Worm (Caenorhabditis elegans): ENCODE measurements around the gene sdc-1.

DNA sequence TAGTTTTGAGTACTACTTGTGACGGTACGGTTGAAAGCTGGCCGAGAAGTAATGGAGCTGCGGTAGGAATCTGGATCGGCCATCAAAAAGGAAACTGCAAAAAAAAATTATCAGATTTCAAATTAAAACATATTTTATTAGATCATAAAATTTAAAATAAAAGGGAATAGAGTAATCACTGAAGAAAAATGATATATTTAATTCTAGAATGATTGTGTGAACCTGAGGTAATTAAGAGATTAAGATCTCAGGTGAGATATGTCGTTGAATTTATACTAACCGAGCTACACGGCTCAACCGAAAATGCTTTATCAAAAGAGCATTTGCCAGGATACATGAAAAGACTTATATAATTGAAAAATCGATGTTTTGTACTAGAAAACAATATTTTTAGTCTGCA lies 5.6 kb upstream of the sdc-1 start, which contains the start of gene ifa-3:
- TF ChIP-seq ama-1 (optimal IDR thresholded peaks at IDR 0.05) (no peak), skn-1 (tag; optimal IDR thresholded peaks at IDR 0.05) (no peak), tbx-2 (tag; optimal IDR thresholded peaks at IDR 0.05) (no peak), fkh-2 (tag; optimal IDR thresholded peaks at IDR 0.05) (no peak), pha-4 (tag; optimal IDR thresholded peaks at IDR 0.05) (no peak), ZK546.5 (tag; optimal IDR thresholded peaks at IDR 0.05) (no peak), elt-2 (tag; optimal IDR thresholded peaks at IDR 0.05) (no peak), nhr-77 (tag; optimal IDR thresholded peaks at IDR 0.05) (no peak), unc-62 (GFP tag; optimal IDR thresholded peaks at IDR 0.05) (no peak)
